Fruit fly (Drosophila melanogaster): ENCODE measurements around the gene CG6664.

Gene CG6664

dm6 chr3L:16974645-16975151, 41.3 kb downstream of the CG6664 start:
- TF ChIP-seq CG32121 (GFP tag; IDR thresholded peaks at IDR 0.05) (0 out of 2 replicates have a peak, but pooled peaks have one; percentile 5), CG34367 (tag; optimal IDR thresholded peaks at IDR 0.05) (no peak), CG8301 (tag; optimal IDR thresholded peaks at IDR 0.05) (peak; percentile 18), CG15710 (tag; optimal IDR thresholded peaks at IDR 0.05) (peak; percentile 13), Pif1B (GFP tag; optimal IDR thresholded peaks at IDR 0.05) (no peak), CG12605 (GFP tag; IDR thresholded peaks at IDR 0.05) (peak; percentile 60), CG14655 (GFP tag; optimal IDR thresholded peaks at IDR 0.05) (no peak), fd96Ca (GFP tag; IDR thresholded peaks at IDR 0.05) (0 out of 3 replicates have a peak, but pooled peaks have one; percentile 35), Ets98B (GFP tag; IDR thresholded peaks at IDR 0.05) (no peak; the same call in 1 of the 2 replicates), Pif1A (GFP tag; optimal IDR thresholded peaks at IDR 0.05) (peak; percentile 20), gl (tag; optimal IDR thresholded peaks at IDR 0.05) (peak; percentile 38), CG17806 (tag; optimal IDR thresholded peaks at IDR 0.05) (peak; percentile 23), Snoo (tag; optimal IDR thresholded peaks at IDR 0.05) (peak; percentile 43), CG10348 (GFP tag; IDR thresholded peaks at IDR 0.05) (no peak), CG8159 (tag; optimal IDR thresholded peaks at IDR 0.05) (peak; percentile 62), CG9948 (tag; optimal IDR thresholded peaks at IDR 0.05) (peak; percentile 46)

DNA sequence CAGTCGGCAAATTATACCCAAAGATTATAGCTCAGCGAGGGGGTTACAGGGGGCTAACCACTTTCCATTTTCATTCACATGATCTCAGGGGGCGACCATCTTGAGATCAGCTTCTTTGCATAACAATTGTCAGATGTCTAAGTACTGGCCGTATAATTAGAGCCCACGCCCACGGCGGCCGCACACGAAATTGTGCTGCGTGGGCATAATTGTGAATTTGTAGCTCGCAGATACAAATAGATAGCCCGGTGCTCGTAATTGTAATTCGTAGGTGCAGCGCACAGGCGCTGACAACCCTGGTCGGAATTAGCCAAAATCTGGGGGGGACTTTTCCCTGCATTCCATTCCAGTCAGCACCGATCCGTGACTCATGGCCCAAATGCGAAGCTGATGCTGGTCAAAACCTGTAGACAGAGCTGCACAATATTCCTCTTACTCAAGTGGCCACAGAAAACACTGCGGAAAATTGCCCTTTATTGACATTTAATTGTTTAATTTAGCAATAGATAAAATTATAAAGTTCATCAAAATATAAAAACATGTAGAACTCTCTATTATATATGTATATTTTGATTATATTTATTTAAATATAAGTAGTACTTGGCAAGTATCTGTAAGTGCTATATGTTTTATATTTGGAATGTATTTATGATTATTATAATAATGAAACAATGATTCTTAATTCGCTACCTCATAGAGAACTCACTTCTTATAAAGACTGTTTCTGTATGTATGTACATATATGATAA, 44.2 kb downstream of the CG6664 start:
- TF ChIP-seq CG13204 (GFP tag; optimal IDR thresholded peaks at IDR 0.05) (no peak), Snoo (tag; optimal IDR thresholded peaks at IDR 0.05) (peak; percentile 26), CG8301 (tag; optimal IDR thresholded peaks at IDR 0.05) (peak; percentile 36), CG9948 (tag; optimal IDR thresholded peaks at IDR 0.05) (peak; percentile 61), EcR (GFP tag; optimal IDR thresholded peaks at IDR 0.05) (no peak), CG4496 (GFP tag; IDR thresholded peaks at IDR 0.05) (peak; percentile 24; the same call in 1 of the 3 replicates), CG15710 (tag; optimal IDR thresholded peaks at IDR 0.05) (peak; percentile 23), CG14655 (GFP tag; optimal IDR thresholded peaks at IDR 0.05) (peak; percentile 25), CG8159 (tag; optimal IDR thresholded peaks at IDR 0.05) (peak; percentile 62), CG32121 (GFP tag; IDR thresholded peaks at IDR 0.05) (no peak; the same call in 1 of the 2 replicates), Ets98B (GFP tag; IDR thresholded peaks at IDR 0.05) (0 out of 2 replicates have a peak, but pooled peaks have one; percentile 6), gl (tag; optimal IDR thresholded peaks at IDR 0.05) (no peak), CG34367 (tag; optimal IDR thresholded peaks at IDR 0.05) (no peak), D1 (tag; optimal IDR thresholded peaks at IDR 0.05) (peak; percentile 7), CG12605 (GFP tag; IDR thresholded peaks at IDR 0.05) (no peak)

DNA sequence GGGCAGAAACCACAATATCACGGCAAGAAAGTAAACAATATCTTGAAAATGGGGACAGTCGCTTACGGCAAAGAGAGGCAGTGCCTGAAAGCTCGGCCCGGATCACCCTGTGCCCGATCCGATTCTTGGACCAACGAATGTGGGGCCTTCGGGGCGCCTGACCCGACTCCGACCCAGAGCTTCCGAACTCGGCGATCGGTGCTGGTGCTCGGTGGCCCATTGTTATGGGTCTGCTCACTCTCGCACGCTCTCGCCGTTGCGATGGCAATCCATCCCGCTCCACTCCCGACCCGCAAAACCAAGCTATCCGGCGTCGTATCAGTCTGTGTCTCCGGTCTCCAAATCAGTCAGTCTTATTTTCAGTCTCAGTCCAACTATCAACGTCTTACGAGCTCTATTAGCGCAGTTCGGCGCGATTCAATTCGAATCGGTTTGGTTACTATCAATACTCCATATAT, 46.3 kb downstream of the CG6664 start, which contains the start of gene Exn:
TSS of gene Exn (plus strand) at position 362 of the 458 bp plus-strand sequence.
- TF ChIP-seq gl (tag; optimal IDR thresholded peaks at IDR 0.05): peak; percentile 11
- TF ChIP-seq rn (GFP tag; IDR thresholded peaks at IDR 0.05): no peak
- TF ChIP-seq Pif1B (GFP tag; optimal IDR thresholded peaks at IDR 0.05): peak; percentile 66
- peak; percentile 90 for TF ChIP-seq CG4496 (GFP tag; IDR thresholded peaks at IDR 0.05)
- peak; percentile 66 for TF ChIP-seq Snoo (tag; optimal IDR thresholded peaks at IDR 0.05)
- TF ChIP-seq CG9948 (tag; optimal IDR thresholded peaks at IDR 0.05): no peak
- peak; percentile 72 for TF ChIP-seq EcR (GFP tag; optimal IDR thresholded peaks at IDR 0.05)
- TF ChIP-seq Pif1A (GFP tag; optimal IDR thresholded peaks at IDR 0.05): peak; percentile 45
- TF ChIP-seq CG8159 (tag; optimal IDR thresholded peaks at IDR 0.05): no peak
- 0 out of 3 replicates have a peak, but pooled peaks have one; percentile 46 for TF ChIP-seq fd96Ca (GFP tag; IDR thresholded peaks at IDR 0.05)
- TF ChIP-seq Ets98B (GFP tag; IDR thresholded peaks at IDR 0.05): peak; percentile 46
- peak; percentile 41; the same call in 1 of the 2 replicates for TF ChIP-seq CG32121 (GFP tag; IDR thresholded peaks at IDR 0.05)
- no peak for TF ChIP-seq CG34367 (tag; optimal IDR thresholded peaks at IDR 0.05)

All from whole organism, pupa.